Fruit fly (Drosophila melanogaster) whole organism, embryonic: ENCODE measurements around the gene CG43755.

Experiments
- CG1024 ChIP-seq: fragments of 200-800 bp; sonication (Bioruptor generic); IDR thresholded peaks from 2 replicates; pipeline ENCODE4 v1.3.6; 2022; ENCODE audit warnings: missing biosample characterization, missing genetic modification characterization
- CG10321 ChIP-seq: fragments of 200-800 bp; sonication (Bioruptor generic); IDR thresholded peaks from 2 replicates; pipeline ENCODE4 v1.3.6; 2022; ENCODE audit warnings: missing biosample characterization, missing genetic modification characterization
- CG11085 ChIP-seq: fragments of 200-800 bp; sonication (Bioruptor generic); IDR thresholded peaks from 2 replicates; pipeline ENCODE4 v1.3.6; 2022; ENCODE audit warnings: missing biosample characterization, missing genetic modification characterization
- CG15601 ChIP-seq: fragments of 200-800 bp; sonication (Bioruptor generic); optimal IDR thresholded peaks from 3 replicates; lab custom pipeline; 2019; ENCODE audit warnings: missing biosample characterization, mild to moderate bottlenecking, missing genetic modification characterization, moderate library complexity
- CG1792 ChIP-seq: fragments of 200-800 bp; sonication (Bioruptor generic); optimal IDR thresholded peaks from 2 replicates; lab custom pipeline; 2016; ENCODE audit warnings: missing biosample characterization, missing genetic modification characterization
- CG18764 ChIP-seq: fragments of 200-800 bp; sonication (Bioruptor generic); optimal IDR thresholded peaks from 3 replicates; lab custom pipeline; 2016; ENCODE audit warnings: missing biosample characterization, missing genetic modification characterization
- CG2129 ChIP-seq: fragments of 200-800 bp; sonication (Bioruptor generic); IDR thresholded peaks from 2 replicates; pipeline ENCODE4 v1.3.6; 2022; ENCODE audit warnings: missing biosample characterization, missing genetic modification characterization; ENCODE audit not compliant: partially characterized antibody
- CG2889 ChIP-seq: fragments of 200-800 bp; sonication (Bioruptor generic); IDR thresholded peaks from 3 replicates; pipeline ENCODE4 v1.3.6; 2022; ENCODE audit warnings: missing biosample characterization, missing genetic modification characterization
- CG31388 ChIP-seq: fragments of 200-800 bp; sonication (Bioruptor generic); optimal IDR thresholded peaks from 2 replicates; lab custom pipeline; 2016; ENCODE audit warnings: missing biosample characterization, missing genetic modification characterization
- CG3281 ChIP-seq: fragments of 200-800 bp; sonication (Bioruptor generic); optimal IDR thresholded peaks from 3 replicates; lab custom pipeline; 2017; ENCODE audit warnings: missing biosample characterization, mild to moderate bottlenecking, missing genetic modification characterization
- CG33213 ChIP-seq: fragments of 200-800 bp; sonication (Bioruptor generic); optimal IDR thresholded peaks from 3 replicates; lab custom pipeline; 2016; ENCODE audit warnings: missing biosample characterization, missing genetic modification characterization
- CG42726 ChIP-seq: fragments of 200-800 bp; sonication (Bioruptor generic); IDR thresholded peaks from 2 replicates; pipeline ENCODE4 v1.3.6; 2022; ENCODE audit warnings: missing biosample characterization, missing genetic modification characterization; ENCODE audit not compliant: partially characterized antibody
- CG4854 ChIP-seq: fragments of 200-800 bp; sonication (Bioruptor generic); optimal IDR thresholded peaks from 2 replicates; lab custom pipeline; 2016; ENCODE audit warnings: missing biosample characterization, missing genetic modification characterization, inconsistent platforms
- CG7786 ChIP-seq: fragments of 200-800 bp; sonication (Bioruptor generic); optimal IDR thresholded peaks from 2 replicates; lab custom pipeline; 2016; ENCODE audit warnings: missing biosample characterization, missing genetic modification characterization
- CG8388 ChIP-seq: fragments of 200-800 bp; sonication (Bioruptor generic); optimal IDR thresholded peaks from 2 replicates; lab custom pipeline; 2019; ENCODE audit warnings: missing biosample characterization, mild to moderate bottlenecking, missing genetic modification characterization, moderate library complexity
- CG9437 ChIP-seq: fragments of 200-800 bp; sonication (Bioruptor generic); optimal IDR thresholded peaks from 2 replicates; lab custom pipeline; 2018; ENCODE audit warnings: missing biosample characterization, mild to moderate bottlenecking, missing genetic modification characterization
- CG9876 ChIP-seq: fragments of 200-800 bp; sonication (Bioruptor generic); optimal IDR thresholded peaks from 2 replicates; lab custom pipeline; 2016; ENCODE audit warnings: missing biosample characterization, missing genetic modification characterization
- Camta ChIP-seq: fragments of 200-800 bp; sonication (Bioruptor generic); optimal IDR thresholded peaks from 2 replicates; lab custom pipeline; 2016; ENCODE audit warnings: missing biosample characterization, missing genetic modification characterization
- CrebB ChIP-seq: fragments of 200-800 bp; sonication (Bioruptor generic); optimal IDR thresholded peaks from 3 replicates; lab custom pipeline; 2018; ENCODE audit warnings: missing biosample characterization, mild to moderate bottlenecking, missing genetic modification characterization
- ERR ChIP-seq: fragments of 200-800 bp; sonication (Bioruptor generic); optimal IDR thresholded peaks from 2 replicates; lab custom pipeline; 2016; ENCODE audit warnings: missing biosample characterization, missing genetic modification characterization
- Elba2 ChIP-seq: fragments of 200-800 bp; sonication (Bioruptor generic); optimal IDR thresholded peaks from 3 replicates; lab custom pipeline; 2016; ENCODE audit warnings: missing biosample characterization, missing genetic modification characterization
- Ets65A ChIP-seq: fragments of 200-800 bp; sonication (Bioruptor generic); peaks from one replicate; lab custom pipeline; 2016; ENCODE audit warnings: missing biosample characterization, missing genetic modification characterization
- HHEX ChIP-seq: fragments of 200-800 bp; sonication (Bioruptor generic); optimal IDR thresholded peaks from 3 replicates; lab custom pipeline; 2017; ENCODE audit warnings: missing biosample characterization, mild to moderate bottlenecking, missing genetic modification characterization, missing genetic modification reagents
- HLH54F ChIP-seq: fragments of 200-800 bp; sonication (Bioruptor generic); optimal IDR thresholded peaks from 3 replicates; lab custom pipeline; 2016; ENCODE audit warnings: missing biosample characterization, missing genetic modification characterization
- Hand ChIP-seq: fragments of 200-800 bp; sonication (Bioruptor generic); optimal IDR thresholded peaks from 2 replicates; lab custom pipeline; 2017; ENCODE audit warnings: mild to moderate bottlenecking, missing biosample characterization, missing genetic modification reagents, missing genetic modification characterization
- HmgZ ChIP-seq: fragments of 200-800 bp; sonication (Bioruptor generic); optimal IDR thresholded peaks from 2 replicates; lab custom pipeline; 2018; ENCODE audit warnings: missing biosample characterization, mild to moderate bottlenecking, missing genetic modification characterization
- Myb ChIP-seq: fragments of 200-800 bp; sonication (Bioruptor generic); optimal IDR thresholded peaks from 2 replicates; lab custom pipeline; 2016; ENCODE audit warnings: missing biosample characterization, missing genetic modification characterization
- NC2α ChIP-seq: fragments of 200-800 bp; sonication (Bioruptor generic); optimal IDR thresholded peaks from 2 replicates; lab custom pipeline; 2016; ENCODE audit warnings: missing biosample characterization, missing genetic modification characterization
- Ravus ChIP-seq: fragments of 200-800 bp; sonication (Bioruptor generic); IDR thresholded peaks from 2 replicates; pipeline ENCODE4 v1.3.6; 2022; ENCODE audit warnings: missing biosample characterization, missing genetic modification characterization
- Scr ChIP-seq: fragments of 200-800 bp; sonication (Bioruptor generic); IDR thresholded peaks from 2 replicates; pipeline ENCODE4 v1.3.6; 2022; ENCODE audit warnings: missing biosample characterization, missing genetic modification characterization; ENCODE audit not compliant: partially characterized antibody
- Sin3A ChIP-seq: fragments of >200 bp; optimal IDR thresholded peaks from 2 replicates; lab custom pipeline; 2018
- ab ChIP-seq: fragments of 200-800 bp; sonication (Bioruptor generic); optimal IDR thresholded peaks from 2 replicates; lab custom pipeline; 2016; ENCODE audit warnings: missing biosample characterization, missing genetic modification characterization
- ac ChIP-seq: fragments of 200-800 bp; sonication (Bioruptor generic); optimal IDR thresholded peaks from 3 replicates; lab custom pipeline; 2017; ENCODE audit warnings: missing biosample characterization, mild to moderate bottlenecking, missing genetic modification characterization
- bigmax ChIP-seq: fragments of 200-800 bp; sonication (Bioruptor generic); optimal IDR thresholded peaks from 2 replicates; lab custom pipeline; 2018; ENCODE audit warnings: missing biosample characterization, mild to moderate bottlenecking, missing genetic modification characterization
- cas ChIP-seq: fragments of 200-800 bp; sonication (Bioruptor generic); IDR thresholded peaks from 2 replicates; pipeline ENCODE4 v1.3.6; 2022; ENCODE audit warnings: missing biosample characterization, missing genetic modification characterization
- cg ChIP-seq: fragments of 200-800 bp; sonication (Bioruptor generic); optimal IDR thresholded peaks from 3 replicates; lab custom pipeline; 2019; ENCODE audit warnings: missing biosample characterization, mild to moderate bottlenecking, missing genetic modification characterization, moderate library complexity
- dati ChIP-seq: fragments of 200-800 bp; sonication (Bioruptor generic); IDR thresholded peaks from 2 replicates; pipeline ENCODE4 v1.3.6; 2022; ENCODE audit warnings: missing biosample characterization, missing genetic modification characterization
- dimm ChIP-seq: fragments of 200-800 bp; sonication (Bioruptor generic); IDR thresholded peaks from 2 replicates; pipeline ENCODE4 v1.3.6; 2022; ENCODE audit warnings: missing biosample characterization, missing genetic modification characterization
- dmrt99B ChIP-seq: fragments of 200-800 bp; sonication (Bioruptor generic); optimal IDR thresholded peaks from 2 replicates; lab custom pipeline; 2018; ENCODE audit warnings: missing biosample characterization, mild to moderate bottlenecking, missing genetic modification characterization, moderate library complexity
- fd102C ChIP-seq: fragments of 200-800 bp; sonication (Bioruptor generic); optimal IDR thresholded peaks from 2 replicates; lab custom pipeline; 2018; ENCODE audit warnings: missing biosample characterization, mild to moderate bottlenecking, missing genetic modification characterization, moderate library complexity
- fd96Cb ChIP-seq: fragments of 200-800 bp; sonication (Bioruptor generic); optimal IDR thresholded peaks from 2 replicates; lab custom pipeline; 2018; ENCODE audit warnings: missing biosample characterization, mild to moderate bottlenecking, missing genetic modification characterization, moderate library complexity
- gem ChIP-seq: fragments of 200-800 bp; sonication (Bioruptor generic); optimal IDR thresholded peaks from 2 replicates; lab custom pipeline; 2019; ENCODE audit warnings: missing biosample characterization, mild to moderate bottlenecking, missing genetic modification characterization, moderate library complexity
- gfzf ChIP-seq: fragments of 200-800 bp; sonication (Bioruptor generic); optimal IDR thresholded peaks from 2 replicates; lab custom pipeline; 2016; ENCODE audit warnings: missing biosample characterization, mild to moderate bottlenecking, missing genetic modification characterization, moderate library complexity
- gro ChIP-seq: fragments of 200-800 bp; sonication (Bioruptor generic); optimal IDR thresholded peaks from 2 replicates; lab custom pipeline; 2016; ENCODE audit warnings: missing biosample characterization, missing genetic modification characterization
- kah ChIP-seq: fragments of 200-800 bp; sonication (Bioruptor generic); optimal IDR thresholded peaks from 2 replicates; lab custom pipeline; 2018; ENCODE audit warnings: missing biosample characterization, mild to moderate bottlenecking, missing genetic modification characterization
- pfk ChIP-seq: fragments of 200-800 bp; sonication (Bioruptor generic); optimal IDR thresholded peaks from 2 replicates; lab custom pipeline; 2018; ENCODE audit warnings: missing biosample characterization, mild to moderate bottlenecking, missing genetic modification characterization, moderate library complexity
- pros ChIP-seq: fragments of 200-800 bp; sonication (Bioruptor generic); optimal IDR thresholded peaks from 3 replicates; lab custom pipeline; 2019; ENCODE audit warnings: missing biosample characterization, mild to moderate bottlenecking, missing genetic modification characterization, moderate library complexity
- psq ChIP-seq: fragments of 200-800 bp; sonication (Bioruptor generic); optimal IDR thresholded peaks from 2 replicates; lab custom pipeline; 2017; ENCODE audit warnings: missing biosample characterization, missing genetic modification characterization
- seq ChIP-seq: fragments of 200-800 bp; sonication (Bioruptor generic); IDR thresholded peaks from 2 replicates; pipeline ENCODE4 v1.3.6; 2022; ENCODE audit warnings: missing biosample characterization, missing genetic modification characterization
- sim ChIP-seq: fragments of 200-800 bp; sonication (Bioruptor generic); IDR thresholded peaks from 2 replicates; pipeline ENCODE4 v1.3.6; 2022; ENCODE audit warnings: missing biosample characterization, missing genetic modification characterization
- slbo ChIP-seq: fragments of 200-800 bp; sonication (Bioruptor generic); IDR thresholded peaks from 2 replicates; pipeline ENCODE4 v1.3.6; 2022; ENCODE audit warnings: missing biosample characterization, missing genetic modification characterization
- toy ChIP-seq: fragments of 200-800 bp; sonication (Bioruptor generic); IDR thresholded peaks from 2 replicates; pipeline ENCODE4 v1.3.6; 2022; ENCODE audit warnings: missing biosample characterization, missing genetic modification characterization
- zen2 ChIP-seq: fragments of 200-800 bp; sonication (Bioruptor generic); IDR thresholded peaks from 3 replicates; pipeline ENCODE4 v1.3.6; 2022; ENCODE audit warnings: missing biosample characterization, missing genetic modification characterization; ENCODE audit not compliant: partially characterized antibody

The CG43755 gene

dm6 chr2L:377780-378222 is 48.2 kb upstream of the CG43755 start, which contains the start of gene al (continued):
- TF ChIP-seq CG18764 (GFP tag; lab: Kevin White, UChicago), result no peak
- TF ChIP-seq Elba2 (GFP tag; lab: Kevin White, UChicago), result no peak
- TF ChIP-seq CG11085 (GFP tag; lab: Robert Waterston, UW), result no peak
- TF ChIP-seq gem (tag; lab: Kevin White, UChicago), result no peak
- TF ChIP-seq CG2129 (GFP tag; lab: Robert Waterston, UW), result no peak
- no peak for TF ChIP-seq dmrt99B (tag; lab: Kevin White, UChicago)
- TF ChIP-seq bigmax (GFP tag; lab: Kevin White, UChicago), result no peak
- no peak for TF ChIP-seq HHEX (GFP tag; lab: Kevin White, UChicago)
- TF ChIP-seq HmgZ (tag; lab: Kevin White, UChicago), result no peak
- no peak for TF ChIP-seq pros
- TF ChIP-seq psq (GFP tag; lab: Kevin White, UChicago), result no peak
- TF ChIP-seq CG7786 (GFP tag; lab: Kevin White, UChicago), result no peak
- TF ChIP-seq NC2α (GFP tag; lab: Kevin White, UChicago), result no peak
- TF ChIP-seq CG4854 (GFP tag; lab: Kevin White, UChicago), result no peak
- TF ChIP-seq kah, result no peak
- TF ChIP-seq ab (GFP tag; lab: Kevin White, UChicago), result no peak
- no peak for TF ChIP-seq Ets65A
- no peak for TF ChIP-seq CG1024
- TF ChIP-seq CG1792 (GFP tag; lab: Kevin White, UChicago), result no peak
- peak; percentile 77 for TF ChIP-seq CG10321
- no peak for TF ChIP-seq fd102C (GFP tag; lab: Kevin White, UChicago)
- no peak for TF ChIP-seq pfk (GFP tag; lab: Kevin White, UChicago)
- no peak for TF ChIP-seq toy (GFP tag; lab: Robert Waterston, UW)
- TF ChIP-seq ac (GFP tag; lab: Kevin White, UChicago), result peak; percentile 96
- TF ChIP-seq ERR (GFP tag; lab: Kevin White, UChicago), result no peak
- no peak for TF ChIP-seq CG3281 (GFP tag; lab: Kevin White, UChicago)
- no peak for TF ChIP-seq CG15601 (tag; lab: Kevin White, UChicago)
- no peak for TF ChIP-seq cas (GFP tag; lab: Robert Waterston, UW)
- no peak for TF ChIP-seq gfzf (GFP tag; lab: Kevin White, UChicago)
- TF ChIP-seq sim (GFP tag; lab: Robert Waterston, UW), result no peak
- no peak for TF ChIP-seq dimm (GFP tag; lab: Robert Waterston, UW)
- no peak for TF ChIP-seq zen2 (GFP tag; lab: Robert Waterston, UW)
- TF ChIP-seq CG9876 (GFP tag; lab: Kevin White, UChicago), result no peak
- TF ChIP-seq Ravus (GFP tag; lab: Robert Waterston, UW), result no peak
- TF ChIP-seq dati (GFP tag; lab: Robert Waterston, UW), result no peak
- no peak for TF ChIP-seq CG2889
- TF ChIP-seq Myb (GFP tag; lab: Kevin White, UChicago), result no peak
- no peak for TF ChIP-seq Sin3A
- TF ChIP-seq CG9437 (GFP tag; lab: Kevin White, UChicago), result no peak
- TF ChIP-seq fd96Cb, result no peak
- no peak for TF ChIP-seq slbo (GFP tag; lab: Robert Waterston, UW)
- TF ChIP-seq CG31388 (GFP tag; lab: Kevin White, UChicago), result no peak
- no peak for TF ChIP-seq CG33213 (GFP tag; lab: Kevin White, UChicago)
- TF ChIP-seq HLH54F (GFP tag; lab: Kevin White, UChicago), result no peak
- TF ChIP-seq gro (GFP tag; lab: Kevin White, UChicago), result no peak
- 0 out of 2 replicates have a peak, but pooled peaks have one; percentile 21 for TF ChIP-seq Scr (GFP tag; lab: Robert Waterston, UW)
- no peak for TF ChIP-seq Camta (GFP tag; lab: Kevin White, UChicago)
- TF ChIP-seq Hand, result no peak
- TF ChIP-seq seq (GFP tag; lab: Robert Waterston, UW), result no peak
- TF ChIP-seq CG42726 (GFP tag; lab: Robert Waterston, UW), result 0 out of 2 replicates have a peak, but pooled peaks have one; percentile 12
- no peak for TF ChIP-seq CrebB
- no peak for TF ChIP-seq CG8388 (GFP tag; lab: Kevin White, UChicago)
- peak; percentile 48 for TF ChIP-seq cg (GFP tag; lab: Kevin White, UChicago)
